Worm (Caenorhabditis elegans) whole organism, late embryonic: ENCODE data around the gene elb-1.

ENCODE experiments used
- C08G9.2 ChIP-seq: sonication (generic microtip); optimal IDR thresholded peaks from 2 replicates; lab custom pipeline; 2016; ENCODE audit warnings: mild to moderate bottlenecking, missing genetic modification characterization, moderate library complexity, missing compliant biosample characterization
- ahr-1 ChIP-seq: sonication (generic microtip); optimal IDR thresholded peaks from 2 replicates; lab custom pipeline; 2016; ENCODE audit warnings: missing genetic modification characterization, missing compliant biosample characterization
- ceh-24 ChIP-seq: sonication (generic microtip); optimal IDR thresholded peaks from 2 replicates; lab custom pipeline; 2016; ENCODE audit warnings: mild to moderate bottlenecking, missing genetic modification characterization, missing compliant biosample characterization
- ceh-31 ChIP-seq: sonication (generic microtip); optimal IDR thresholded peaks from 2 replicates; lab custom pipeline; 2016; ENCODE audit warnings: missing genetic modification characterization, missing compliant biosample characterization
- ceh-45 ChIP-seq: fragments of 200-800 bp; sonication (Bioruptor generic); IDR thresholded peaks from 2 replicates; pipeline ENCODE4 v1.3.6; 2022; ENCODE audit warnings: missing genetic modification reagents, missing genetic modification characterization, missing compliant biosample characterization
- ceh-6 ChIP-seq: fragments of 200-800 bp; sonication (Bioruptor generic); optimal IDR thresholded peaks from 2 replicates; lab custom pipeline; 2018; ENCODE audit warnings: mild to moderate bottlenecking, missing genetic modification characterization, missing compliant biosample characterization
- ceh-9 ChIP-seq: sonication (generic microtip); optimal IDR thresholded peaks from 2 replicates; lab custom pipeline; 2016; ENCODE audit warnings: mild to moderate bottlenecking, missing genetic modification characterization, inconsistent platforms, missing compliant biosample characterization
- che-1 ChIP-seq: sonication (generic microtip); optimal IDR thresholded peaks from 2 replicates; lab custom pipeline; 2016; ENCODE audit warnings: mild to moderate bottlenecking, missing genetic modification characterization, missing compliant biosample characterization
- elt-2 ChIP-seq: sonication (generic microtip); optimal IDR thresholded peaks from 2 replicates; lab custom pipeline; 2016; ENCODE audit warnings: missing genetic modification reagents, missing genetic modification characterization, missing compliant biosample characterization
- elt-4 ChIP-seq: sonication (generic microtip); optimal IDR thresholded peaks from 2 replicates; lab custom pipeline; 2016; ENCODE audit warnings: missing genetic modification characterization, missing compliant biosample characterization
- ets-4 ChIP-seq: sonication (generic microtip); optimal IDR thresholded peaks from 2 replicates; lab custom pipeline; 2016; ENCODE audit warnings: missing genetic modification characterization, missing compliant biosample characterization
- eyg-1 ChIP-seq: sonication (generic microtip); optimal IDR thresholded peaks from 2 replicates; lab custom pipeline; 2016; ENCODE audit warnings: missing genotype, missing genetic modification characterization, missing compliant biosample characterization
- fax-1 ChIP-seq: sonication (generic microtip); optimal IDR thresholded peaks from 2 replicates; lab custom pipeline; 2016; ENCODE audit warnings: missing genotype, missing genetic modification characterization, missing compliant biosample characterization
- gmeb-2 ChIP-seq: sonication (generic microtip); optimal IDR thresholded peaks from 2 replicates; lab custom pipeline; 2016; ENCODE audit warnings: missing genetic modification characterization, inconsistent platforms, missing compliant biosample characterization
- hlh-30 ChIP-seq: sonication (generic microtip); optimal IDR thresholded peaks from 2 replicates; lab custom pipeline; 2017; ENCODE audit warnings: antibody characterized with exemption, missing genetic modification characterization, missing compliant biosample characterization; ENCODE audit not compliant: insufficient read depth
- hlh-6 ChIP-seq: sonication (generic microtip); optimal IDR thresholded peaks from 2 replicates; lab custom pipeline; 2016; ENCODE audit warnings: missing genotype, missing genetic modification characterization, missing compliant biosample characterization
- hlh-8 ChIP-seq: sonication (generic microtip); optimal IDR thresholded peaks from 2 replicates; lab custom pipeline; 2016; ENCODE audit warnings: missing genotype, missing genetic modification characterization, missing compliant biosample characterization
- lim-6 ChIP-seq: sonication (generic microtip); optimal IDR thresholded peaks from 2 replicates; lab custom pipeline; 2016; ENCODE audit warnings: missing genetic modification characterization, missing compliant biosample characterization
- madf-2 ChIP-seq: sonication (generic microtip); optimal IDR thresholded peaks from 2 replicates; lab custom pipeline; 2017; ENCODE audit warnings: missing genetic modification characterization, missing compliant biosample characterization
- mec-3 ChIP-seq: sonication (generic microtip); optimal IDR thresholded peaks from 2 replicates; lab custom pipeline; 2016; ENCODE audit warnings: borderline replicate concordance, missing genetic modification characterization, missing compliant biosample characterization
- nhr-11 ChIP-seq: fragments of 150-350 bp; optimal IDR thresholded peaks from 2 replicates; lab custom pipeline; 2014; ENCODE audit warnings: missing biosample characterization, missing genetic modification characterization
- pax-1 ChIP-seq: fragments of 150-350 bp; optimal IDR thresholded peaks from 2 replicates; lab custom pipeline; 2014; ENCODE audit warnings: missing biosample characterization, missing genetic modification characterization
- pqm-1 ChIP-seq: sonication (generic microtip); optimal IDR thresholded peaks from 2 replicates; lab custom pipeline; 2016; ENCODE audit warnings: missing genetic modification characterization, missing compliant biosample characterization
- sdc-2 ChIP-seq: sonication (generic microtip); optimal IDR thresholded peaks from 2 replicates; lab custom pipeline; 2016; ENCODE audit warnings: missing genotype, missing genetic modification characterization, missing compliant biosample characterization
- sox-2 ChIP-seq: fragments of 200-800 bp; sonication (Bioruptor generic); IDR thresholded peaks from 2 replicates; pipeline ENCODE4 v1.3.6; 2022; ENCODE audit warnings: missing genetic modification reagents, missing genetic modification characterization, missing compliant biosample characterization
- tbx-2 ChIP-seq: sonication (generic microtip); optimal IDR thresholded peaks from 2 replicates; lab custom pipeline; 2016; ENCODE audit warnings: missing genetic modification characterization, missing compliant biosample characterization
- ttx-3 ChIP-seq: sonication (generic microtip); optimal IDR thresholded peaks from 2 replicates; lab custom pipeline; 2016; ENCODE audit warnings: missing genetic modification reagents, missing genetic modification characterization, missing compliant biosample characterization
- unc-42 ChIP-seq: sonication (generic microtip); optimal IDR thresholded peaks from 2 replicates; lab custom pipeline; 2016; ENCODE audit warnings: missing genotype, missing genetic modification characterization, missing compliant biosample characterization
- unc-55 ChIP-seq: sonication (generic microtip); optimal IDR thresholded peaks from 2 replicates; lab custom pipeline; 2017; ENCODE audit warnings: missing biosample characterization, missing genetic modification reagents, missing genetic modification characterization
- zip-5 ChIP-seq: sonication (generic microtip); optimal IDR thresholded peaks from 2 replicates; lab custom pipeline; 2016; ENCODE audit warnings: missing genetic modification characterization, missing compliant biosample characterization

The elb-1 gene

DNA sequence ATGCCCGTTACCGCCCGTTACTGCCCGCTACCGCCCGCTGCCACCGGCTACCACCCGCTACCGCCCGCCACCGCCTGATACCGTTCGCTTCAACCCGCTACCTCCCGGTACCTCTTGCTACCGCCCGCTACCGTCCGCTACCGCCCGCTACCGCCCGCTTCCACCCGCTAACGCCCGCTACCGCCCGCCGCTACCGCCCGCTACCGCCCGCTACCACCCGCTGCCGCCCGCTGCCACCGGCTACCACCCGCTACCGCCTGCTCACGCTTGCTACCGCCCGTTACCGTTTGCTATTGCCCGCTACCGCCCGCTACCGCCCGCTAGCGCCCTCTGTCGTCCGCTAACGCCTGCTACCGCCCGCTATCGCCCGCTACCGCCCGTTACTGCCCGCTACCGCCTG is 17.4 kb downstream of the elb-1 start (continued):
- no peak for TF ChIP-seq eyg-1 (tag; lab: Kevin White, UChicago)
- no peak for TF ChIP-seq che-1 (tag; lab: Kevin White, UChicago)
- no peak for TF ChIP-seq lim-6 (tag; lab: Kevin White, UChicago)
- no peak for TF ChIP-seq pax-1
- no peak for TF ChIP-seq hlh-8 (tag; lab: Kevin White, UChicago)
- TF ChIP-seq ceh-45 (GFP tag; lab: Robert Waterston, UW), result 0 out of 2 replicates have a peak, but pooled peaks have one; percentile 4
- peak; percentile 17 for TF ChIP-seq mec-3 (tag; lab: Kevin White, UChicago)
- no peak for TF ChIP-seq madf-2
- no peak for TF ChIP-seq ahr-1 (tag; lab: Kevin White, UChicago)
- no peak for TF ChIP-seq fax-1 (tag; lab: Kevin White, UChicago)
- no peak for TF ChIP-seq nhr-11 (tag; lab: Kevin White, UChicago)
- TF ChIP-seq sox-2 (GFP tag; lab: Robert Waterston, UW), result no peak
- TF ChIP-seq elt-2 (tag; lab: Kevin White, UChicago), result no peak

DNA sequence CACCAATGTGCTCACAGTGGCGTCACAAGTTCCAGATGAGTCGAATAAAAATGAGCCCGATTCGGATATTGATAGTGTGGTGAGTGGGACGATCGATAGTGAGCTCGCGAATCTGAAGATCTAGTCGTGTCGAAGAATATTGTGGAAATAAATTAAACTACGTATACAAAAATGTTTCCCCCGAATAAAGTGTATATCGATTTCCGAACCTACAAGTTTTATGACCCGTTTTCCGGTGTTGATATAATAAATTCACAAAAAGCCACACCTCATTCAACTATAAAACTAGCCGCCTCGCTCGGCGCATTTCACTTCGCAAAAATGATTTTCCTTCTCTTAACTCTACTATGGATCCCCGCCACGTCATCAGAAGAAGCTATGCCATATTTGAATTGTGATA is 19.3 kb downstream of the elb-1 start, which contains the start of gene pqn-84:
Gene pqn-84, plus strand, starts transcription at position 301 of the 400 bp plus-strand sequence.
- TF ChIP-seq hlh-30, result no peak
- TF ChIP-seq ets-4, result no peak
- TF ChIP-seq mec-3 (tag; lab: Kevin White, UChicago), result no peak
- TF ChIP-seq lim-6 (tag; lab: Kevin White, UChicago), result no peak
- no peak for TF ChIP-seq unc-55
- TF ChIP-seq ttx-3, result no peak
- no peak for TF ChIP-seq che-1 (tag; lab: Kevin White, UChicago)
- no peak for TF ChIP-seq elt-4 (tag; lab: Kevin White, UChicago)
- TF ChIP-seq C08G9.2, result no peak
- TF ChIP-seq madf-2, result no peak

DNA sequence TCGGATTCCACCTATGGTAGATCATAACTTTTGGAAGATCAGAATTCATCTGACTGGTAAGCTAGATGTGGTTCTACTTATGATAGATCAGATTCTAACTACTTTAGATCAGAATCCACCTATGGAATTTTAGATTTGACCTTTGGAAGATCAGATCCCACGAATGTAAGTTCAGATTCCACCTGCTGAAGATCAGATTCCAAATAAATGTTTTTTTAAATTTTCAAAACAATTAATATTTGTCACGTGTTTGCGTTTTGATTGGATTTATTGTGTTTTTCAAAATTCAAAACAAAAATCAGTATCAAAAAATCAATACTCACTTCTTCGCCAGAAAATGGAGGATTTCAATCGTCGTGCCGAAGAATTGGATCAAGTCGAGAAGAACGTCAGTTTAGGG is 20.7 kb downstream of the elb-1 start, which contains the start of gene Y41C4A.7:
Gene Y41C4A.7, plus strand, starts transcription at position 301 of the 400 bp plus-strand sequence.
- TF ChIP-seq ceh-6, result no peak
- TF ChIP-seq gmeb-2 (tag; lab: Kevin White, UChicago), result no peak
- TF ChIP-seq elt-4 (tag; lab: Kevin White, UChicago), result no peak

DNA sequence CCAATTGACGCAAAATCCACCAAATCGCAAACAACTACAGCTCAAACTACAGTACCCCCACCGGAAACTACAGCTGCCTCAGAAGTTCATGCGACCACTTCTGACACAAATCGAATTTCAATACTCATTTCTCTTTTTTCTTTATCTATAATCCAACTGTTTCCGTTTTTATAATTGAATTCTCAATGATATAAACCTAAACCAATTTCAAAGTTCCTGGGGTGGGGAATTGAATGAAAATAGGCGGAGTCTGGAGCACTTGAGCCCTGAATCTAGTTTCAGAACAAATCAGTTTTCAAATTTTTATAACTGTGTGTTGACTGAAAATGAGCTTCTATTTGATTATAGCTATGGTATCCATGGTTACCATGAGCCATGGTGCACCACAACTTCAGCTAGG is 23.0 kb downstream of the elb-1 start, which contains the start of gene Y41C4A.6:
Gene Y41C4A.6, plus strand, starts transcription at position 301 of the 400 bp plus-strand sequence.
- TF ChIP-seq hlh-6, result no peak
- no peak for TF ChIP-seq unc-42 (tag; lab: Kevin White, UChicago)
- no peak for TF ChIP-seq che-1 (tag; lab: Kevin White, UChicago)
- TF ChIP-seq sdc-2 (tag; lab: Kevin White, UChicago), result no peak

ce11 chrIII:11694975-11695374 is 24.3 kb downstream of the elb-1 start, which contains the start of gene Y41C4A.22:
Y41C4A.22 (plus strand) TSS chrIII:11695275.
- TF ChIP-seq hlh-8 (tag; lab: Kevin White, UChicago), result no peak

ce11 chrIII:11694506-11694947 is 24.7 kb downstream of the elb-1 start:
- TF ChIP-seq ceh-24, result no peak
- no peak for TF ChIP-seq hlh-8 (tag; lab: Kevin White, UChicago)
- no peak for TF ChIP-seq pqm-1 (tag; lab: Kevin White, UChicago)
- no peak for TF ChIP-seq ceh-9 (tag; lab: Kevin White, UChicago)
- TF ChIP-seq zip-5 (tag; lab: Kevin White, UChicago), result no peak
- TF ChIP-seq ceh-31, result no peak
- no peak for TF ChIP-seq nhr-11 (tag; lab: Kevin White, UChicago)
- TF ChIP-seq, all 69 proteins: peak for 0

DNA sequence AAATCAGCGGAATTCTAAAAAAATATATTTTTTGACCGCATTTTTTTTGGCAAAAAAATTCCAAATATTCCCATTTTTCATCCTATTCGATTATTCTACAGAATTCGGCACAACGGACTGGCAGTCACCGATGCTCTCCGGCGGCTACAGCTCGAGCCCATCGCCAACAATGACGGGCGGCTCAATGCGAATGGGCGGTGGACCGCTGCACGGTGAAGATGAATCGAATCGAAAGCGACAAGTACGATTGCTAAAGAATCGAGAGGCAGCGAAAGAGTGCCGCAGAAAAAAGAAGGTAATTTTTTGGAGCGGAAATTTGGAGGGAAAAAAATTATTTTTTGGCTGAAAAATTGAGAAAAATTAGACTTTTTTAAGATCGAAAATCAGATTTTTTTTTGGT is 26.9 kb downstream of the elb-1 start:
- no peak for TF ChIP-seq tbx-2 (tag; lab: Kevin White, UChicago)
